Worm (Caenorhabditis elegans) whole organism, mixed stage, embryonic: Measurements from ENCODE around the gene cpg-23.

ENCODE experiments used
- blmp-1 ChIP-seq: fragments of 150-350 bp; optimal IDR thresholded peaks from 2 replicates; lab custom pipeline; 2014; ENCODE audit warnings: missing biosample characterization, missing genetic modification characterization
- ceh-39 ChIP-seq: fragments of 150-350 bp; optimal IDR thresholded peaks from 2 replicates; lab custom pipeline; 2014; ENCODE audit warnings: missing biosample characterization, missing genetic modification characterization
- ceh-83 ChIP-seq: fragments of 200-800 bp; sonication (Bioruptor generic); optimal IDR thresholded peaks from 2 replicates; lab custom pipeline; 2018; ENCODE audit warnings: mild to moderate bottlenecking, missing genetic modification characterization, missing compliant biosample characterization
- ces-1 ChIP-seq: fragments of 150-350 bp; optimal IDR thresholded peaks from 2 replicates; lab custom pipeline; 2014; ENCODE audit warnings: missing biosample characterization, missing genetic modification reagents, missing genetic modification characterization
- cnd-1 ChIP-seq: fragments of 200-800 bp; sonication (Bioruptor generic); optimal IDR thresholded peaks from 2 replicates; lab custom pipeline; 2018; ENCODE audit warnings: mild to moderate bottlenecking, missing genetic modification characterization, missing compliant biosample characterization
- drap-1 ChIP-seq: fragments of 200-800 bp; sonication (Bioruptor generic); optimal IDR thresholded peaks from 3 replicates; lab custom pipeline; 2018; ENCODE audit warnings: mild to moderate bottlenecking, missing genetic modification characterization, missing compliant biosample characterization
- elt-1 ChIP-seq: sonication (generic microtip); optimal IDR thresholded peaks from 2 replicates; lab custom pipeline; 2017; ENCODE audit warnings: missing genetic modification characterization, mild to moderate bottlenecking, missing compliant biosample characterization, antibody characterized with exemption, moderate library complexity, borderline replicate concordance; ENCODE audit not compliant: insufficient read depth
- ham-2 ChIP-seq: fragments of 200-800 bp; sonication (Bioruptor generic); optimal IDR thresholded peaks from 2 replicates; lab custom pipeline; 2018; ENCODE audit warnings: mild to moderate bottlenecking, missing genetic modification characterization, missing compliant biosample characterization
- hlh-1 ChIP-seq: fragments of 150-350 bp; optimal IDR thresholded peaks from 2 replicates; lab custom pipeline; 2014; ENCODE audit warnings: missing biosample characterization, missing genetic modification reagents, missing genetic modification characterization
- lin-13 ChIP-seq: fragments of 150-350 bp; optimal IDR thresholded peaks from 2 replicates; lab custom pipeline; 2014; ENCODE audit warnings: missing biosample characterization, missing genetic modification characterization
- lin-32 ChIP-seq: fragments of 200-800 bp; sonication (Bioruptor generic); optimal IDR thresholded peaks from 2 replicates; lab custom pipeline; 2018; ENCODE audit warnings: mild to moderate bottlenecking, missing genetic modification characterization, missing compliant biosample characterization
- lsy-2 ChIP-seq: fragments of 150-350 bp; optimal IDR thresholded peaks from 2 replicates; lab custom pipeline; 2014; ENCODE audit warnings: missing biosample characterization, missing genetic modification characterization
- mab-5 ChIP-seq: fragments of 150-350 bp; optimal IDR thresholded peaks from 2 replicates; lab custom pipeline; 2014; ENCODE audit warnings: missing biosample characterization, missing genetic modification characterization
- mep-1 ChIP-seq: fragments of 150-350 bp; optimal IDR thresholded peaks from 2 replicates; lab custom pipeline; 2017; ENCODE audit warnings: missing biosample characterization, missing genetic modification reagents, missing genetic modification characterization, inconsistent platforms
- mls-2 ChIP-seq: sonication (generic microtip); optimal IDR thresholded peaks from 2 replicates; lab custom pipeline; 2016; ENCODE audit warnings: mild to moderate bottlenecking, missing genetic modification characterization, moderate library complexity, missing compliant biosample characterization
- nhr-12 ChIP-seq: fragments of 150-350 bp; optimal IDR thresholded peaks from 2 replicates; lab custom pipeline; 2014; ENCODE audit warnings: missing biosample characterization, missing genetic modification characterization
- nhr-2 ChIP-seq: fragments of 150-350 bp; optimal IDR thresholded peaks from 2 replicates; lab custom pipeline; 2014; ENCODE audit warnings: missing biosample characterization, missing genetic modification characterization
- nhr-28 ChIP-seq: fragments of 150-350 bp; optimal IDR thresholded peaks from 2 replicates; lab custom pipeline; 2014; ENCODE audit warnings: missing biosample characterization, missing genetic modification characterization
- nhr-76 ChIP-seq: sonication (generic microtip); optimal IDR thresholded peaks from 2 replicates; lab custom pipeline; 2017; ENCODE audit warnings: missing biosample characterization, missing genetic modification characterization
- sem-2 ChIP-seq: fragments of 200-800 bp; sonication (Bioruptor generic); optimal IDR thresholded peaks from 2 replicates; lab custom pipeline; 2018; ENCODE audit warnings: mild to moderate bottlenecking, missing genetic modification characterization, missing compliant biosample characterization
- snpc-4 ChIP-seq: fragments of 150-350 bp; optimal IDR thresholded peaks from 2 replicates; lab custom pipeline; 2014; ENCODE audit warnings: missing biosample characterization, missing genetic modification characterization
- sptf-1 ChIP-seq: sonication (generic microtip); optimal IDR thresholded peaks from 2 replicates; lab custom pipeline; 2017; ENCODE audit warnings: mild to moderate bottlenecking, missing genetic modification characterization, moderate library complexity, missing compliant biosample characterization
- tbx-8 ChIP-seq: fragments of 200-800 bp; sonication (Bioruptor generic); optimal IDR thresholded peaks from 2 replicates; lab custom pipeline; 2018; ENCODE audit warnings: mild to moderate bottlenecking, missing genetic modification characterization, moderate library complexity, missing compliant biosample characterization
- unc-39 ChIP-seq: fragments of 150-350 bp; optimal IDR thresholded peaks from 2 replicates; lab custom pipeline; 2014; ENCODE audit warnings: missing biosample characterization, missing genetic modification characterization
- unc-62 ChIP-seq: fragments of 150-350 bp; optimal IDR thresholded peaks from 2 replicates; lab custom pipeline; 2014; ENCODE audit warnings: missing biosample characterization, missing genetic modification reagents, missing genetic modification characterization
- zip-8 ChIP-seq: fragments of 150-350 bp; optimal IDR thresholded peaks from 2 replicates; lab custom pipeline; 2014; ENCODE audit warnings: missing biosample characterization, missing genetic modification characterization
- ztf-11 ChIP-seq: fragments of 150-350 bp; optimal IDR thresholded peaks from 2 replicates; lab custom pipeline; 2014; ENCODE audit warnings: missing biosample characterization, missing genetic modification characterization

The cpg-23 gene

ce11 chrV:19127225-19127624, 13.4 kb upstream of the cpg-23 start, which contains the start of gene dyf-17:
dyf-17 (plus strand) TSS chrV:19127525.
- TF ChIP-seq ceh-83 (GFP tag; lab: Kevin White, UChicago) (no peak), ceh-39 (tag; lab: Kevin White, UChicago) (no peak), snpc-4 (tag; lab: Kevin White, UChicago) (no peak), mls-2 (tag; lab: Kevin White, UChicago) (no peak), lin-32 (GFP tag; lab: Kevin White, UChicago) (peak; percentile 15)

- TF ChIP-seq elt-1 (tag; lab: Kevin White, UChicago) (no peak), unc-39 (tag; lab: Kevin White, UChicago) (no peak), lin-13 (tag; lab: Kevin White, UChicago) (no peak), unc-62 (GFP tag; lab: Kevin White, UChicago) (no peak), hlh-1 (tag; lab: Kevin White, UChicago) (no peak), sptf-1 (no peak), blmp-1 (no peak), nhr-76 (tag; lab: Kevin White, UChicago) (no peak)
These were observed 10.9 kb upstream of the cpg-23 start for ce11 chrV:19129497-19130212.

ce11 chrV:19131848-19132401, 8.7 kb upstream of the cpg-23 start:
- no peak for TF ChIP-seq lsy-2 (tag; lab: Kevin White, UChicago)
- no peak for TF ChIP-seq blmp-1
- TF ChIP-seq drap-1 (GFP tag; lab: Kevin White, UChicago) = no peak

ce11 chrV:19133507-19133906, 7.1 kb upstream of the cpg-23 start, which contains the start of gene Y39B6A.10:
Y39B6A.10 (minus strand) TSS chrV:19133607.
- no peak for TF ChIP-seq mab-5 (tag; lab: Kevin White, UChicago)

ce11 chrV:19136206-19136605, 4.4 kb upstream of the cpg-23 start, which contains the start of gene Y39B6A.9:
Y39B6A.9 (plus strand) TSS chrV:19136506.
- TF ChIP-seq nhr-2 (tag; lab: Kevin White, UChicago) = no peak
- TF ChIP-seq sptf-1 = no peak
- no peak for TF ChIP-seq ceh-83 (GFP tag; lab: Kevin White, UChicago)
- TF ChIP-seq nhr-28 (tag; lab: Kevin White, UChicago) = no peak
- no peak for TF ChIP-seq tbx-8 (GFP tag; lab: Kevin White, UChicago)
- TF ChIP-seq ceh-39 (tag; lab: Kevin White, UChicago) = no peak
- no peak for TF ChIP-seq ham-2
- TF ChIP-seq blmp-1 = no peak
- no peak for TF ChIP-seq cnd-1
- TF ChIP-seq zip-8 (tag; lab: Kevin White, UChicago) = no peak
- TF ChIP-seq mep-1 (tag; lab: Kevin White, UChicago) = no peak
- no peak for TF ChIP-seq sem-2 (GFP tag; lab: Kevin White, UChicago)
- no peak for TF ChIP-seq nhr-12 (tag; lab: Kevin White, UChicago)
- no peak for TF ChIP-seq ces-1 (GFP tag; lab: Kevin White, UChicago)
- no peak for TF ChIP-seq nhr-76 (tag; lab: Kevin White, UChicago)

- TF ChIP-seq hlh-1 (tag; lab: Kevin White, UChicago) = no peak
- TF ChIP-seq ces-1 (GFP tag; lab: Kevin White, UChicago) = no peak
- TF ChIP-seq zip-8 (tag; lab: Kevin White, UChicago) = no peak
- TF ChIP-seq sem-2 (GFP tag; lab: Kevin White, UChicago) = no peak
- TF ChIP-seq ceh-39 (tag; lab: Kevin White, UChicago) = no peak
- TF ChIP-seq blmp-1 = no peak
- no peak for TF ChIP-seq mls-2 (tag; lab: Kevin White, UChicago)
- TF ChIP-seq lin-13 (tag; lab: Kevin White, UChicago) = no peak
These were observed 2.0 kb downstream of the cpg-23 start for ce11 chrV:19142595-19142994.

- TF ChIP-seq mls-2 (tag; lab: Kevin White, UChicago) (no peak), ztf-11 (tag; lab: Kevin White, UChicago) (no peak), drap-1 (GFP tag; lab: Kevin White, UChicago) (peak; percentile 13)
These were observed 7.8 kb downstream of the cpg-23 start for ce11 chrV:19148350-19148749.
